Fruit fly (Drosophila melanogaster) whole organism, embryonic: ENCODE measurements around the gene Cyp310a1.

Source experiments
- Ada2b ChIP-seq: fragments of 200-800 bp; sonication (Bioruptor generic); IDR thresholded peaks from 2 replicates; pipeline ENCODE4 v1.3.6; 2022; ENCODE audit warnings: missing biosample characterization, missing genetic modification characterization
- Bgb ChIP-seq: fragments of 200-800 bp; sonication (Bioruptor generic); IDR thresholded peaks from 2 replicates; pipeline ENCODE4 v1.3.6; 2022; ENCODE audit warnings: missing biosample characterization, missing genetic modification characterization; ENCODE audit not compliant: partially characterized antibody
- Blimp-1 ChIP-seq: fragments of 200-800 bp; sonication (Bioruptor generic); optimal IDR thresholded peaks from 3 replicates; lab custom pipeline; 2018; ENCODE audit warnings: missing biosample characterization, missing genetic modification characterization, mild to moderate bottlenecking, moderate library complexity, missing genetic modification reagents
- CG10462 ChIP-seq: fragments of 200-800 bp; sonication (Bioruptor generic); optimal IDR thresholded peaks from 2 replicates; lab custom pipeline; 2016; ENCODE audit warnings: missing biosample characterization, missing genetic modification characterization
- CG12219 ChIP-seq: fragments of 200-800 bp; sonication (Bioruptor generic); optimal IDR thresholded peaks from 3 replicates; lab custom pipeline; 2018; ENCODE audit warnings: missing biosample characterization, mild to moderate bottlenecking, missing genetic modification characterization
- CG1233 ChIP-seq: fragments of 200-800 bp; sonication (Bioruptor generic); optimal IDR thresholded peaks from 4 replicates; lab custom pipeline; 2018; ENCODE audit warnings: missing biosample characterization, mild to moderate bottlenecking, missing genetic modification characterization
- CG13123 ChIP-seq: fragments of 200-800 bp; sonication (Bioruptor generic); optimal IDR thresholded peaks from 2 replicates; lab custom pipeline; 2016; ENCODE audit warnings: missing biosample characterization, missing genetic modification characterization
- CG13894 ChIP-seq: fragments of 200-800 bp; sonication (Bioruptor generic); optimal IDR thresholded peaks from 3 replicates; lab custom pipeline; 2018; ENCODE audit warnings: missing biosample characterization, mild to moderate bottlenecking, missing genetic modification characterization, moderate library complexity
- CG14441 ChIP-seq: fragments of 200-800 bp; sonication (Bioruptor generic); IDR thresholded peaks from 2 replicates; pipeline ENCODE4 v1.3.6; 2022; ENCODE audit warnings: missing biosample characterization, missing genetic modification characterization
- CG14667 ChIP-seq: fragments of 200-800 bp; sonication (Bioruptor generic); IDR thresholded peaks from 2 replicates; pipeline ENCODE4 v1.3.6; 2022; ENCODE audit warnings: missing biosample characterization, missing genetic modification characterization
- CG15696 ChIP-seq: fragments of 200-800 bp; sonication (Bioruptor generic); optimal IDR thresholded peaks from 2 replicates; lab custom pipeline; 2019; ENCODE audit warnings: missing biosample characterization, mild to moderate bottlenecking, missing genetic modification characterization, moderate library complexity
- CG32767 ChIP-seq: fragments of 200-800 bp; sonication (Bioruptor generic); IDR thresholded peaks from 2 replicates; pipeline ENCODE4 v1.3.6; 2022; ENCODE audit warnings: missing biosample characterization, missing genetic modification characterization
- CG4328 ChIP-seq: fragments of 200-800 bp; sonication (Bioruptor generic); optimal IDR thresholded peaks from 3 replicates; lab custom pipeline; 2017; ENCODE audit warnings: missing biosample characterization, missing genetic modification reagents, missing genetic modification characterization
- CG4854 ChIP-seq: fragments of 200-800 bp; sonication (Bioruptor generic); optimal IDR thresholded peaks from 2 replicates; lab custom pipeline; 2016; ENCODE audit warnings: missing biosample characterization, missing genetic modification characterization, inconsistent platforms
- CG6175 ChIP-seq: fragments of 200-800 bp; sonication (Bioruptor generic); IDR thresholded peaks from 3 replicates; pipeline ENCODE4 v1.3.6; 2022; ENCODE audit warnings: missing biosample characterization, missing genetic modification characterization
- CG6813 ChIP-seq: fragments of 200-800 bp; sonication (Bioruptor generic); optimal IDR thresholded peaks from 2 replicates; lab custom pipeline; 2017; ENCODE audit warnings: missing biosample characterization, missing genetic modification characterization, mild to moderate bottlenecking, moderate library complexity, missing genetic modification reagents
- CG8765 ChIP-seq: fragments of 200-800 bp; sonication (Bioruptor generic); IDR thresholded peaks from 2 replicates; pipeline ENCODE4 v1.3.6; 2022; ENCODE audit warnings: missing biosample characterization, missing genetic modification characterization
- CG9437 ChIP-seq: fragments of 200-800 bp; sonication (Bioruptor generic); optimal IDR thresholded peaks from 2 replicates; lab custom pipeline; 2018; ENCODE audit warnings: missing biosample characterization, mild to moderate bottlenecking, missing genetic modification characterization
- D19B ChIP-seq: fragments of 200-800 bp; sonication (Bioruptor generic); optimal IDR thresholded peaks from 2 replicates; lab custom pipeline; 2017; ENCODE audit warnings: missing biosample characterization, mild to moderate bottlenecking, missing genetic modification characterization
- Dad ChIP-seq: fragments of 200-800 bp; sonication (Bioruptor generic); optimal IDR thresholded peaks from 3 replicates; lab custom pipeline; 2016; ENCODE audit warnings: missing biosample characterization, missing genetic modification characterization
- Dref ChIP-seq: fragments of 200-800 bp; sonication (Bioruptor generic); IDR thresholded peaks from 2 replicates; pipeline ENCODE4 v1.3.6; 2022; ENCODE audit warnings: missing biosample characterization, missing genetic modification characterization
- Eip74EF ChIP-seq, 2 experiments: fragments of 200-800 bp in 1 of 2; fragments of >200 bp in 1 of 2; sonication (Bioruptor generic) in 1 of 2; optimal IDR thresholded peaks; 2 replicates each; lab custom pipeline; 2017 to 2019; ENCODE audit warnings: missing biosample characterization in 2 of 2, missing genetic modification characterization in 2 of 2, mild to moderate bottlenecking in 1 of 2, moderate library complexity in 1 of 2
- Elba2 ChIP-seq: fragments of 200-800 bp; sonication (Bioruptor generic); optimal IDR thresholded peaks from 3 replicates; lab custom pipeline; 2016; ENCODE audit warnings: missing biosample characterization, missing genetic modification characterization
- Ets65A ChIP-seq: fragments of 200-800 bp; sonication (Bioruptor generic); peaks from one replicate; lab custom pipeline; 2016; ENCODE audit warnings: missing biosample characterization, missing genetic modification characterization
- Ets97D ChIP-seq: fragments of 200-800 bp; sonication (Bioruptor generic); optimal IDR thresholded peaks from 3 replicates; lab custom pipeline; 2016; ENCODE audit warnings: missing biosample characterization, missing genetic modification characterization
- HmgZ ChIP-seq: fragments of 200-800 bp; sonication (Bioruptor generic); optimal IDR thresholded peaks from 2 replicates; lab custom pipeline; 2018; ENCODE audit warnings: missing biosample characterization, mild to moderate bottlenecking, missing genetic modification characterization
- Hr39 ChIP-seq: fragments of >200 bp; optimal IDR thresholded peaks from 2 replicates; lab custom pipeline; 2017
- Hr78 ChIP-seq, 2 experiments: fragments of 200-800 bp in 1 of 2; fragments of >200 bp in 1 of 2; sonication (Bioruptor generic) in 1 of 2; optimal IDR thresholded peaks; 2 replicates each; lab custom pipeline; 2017 to 2019; ENCODE audit warnings: missing biosample characterization in 2 of 2, missing genetic modification characterization in 2 of 2, mild to moderate bottlenecking in 1 of 2, moderate library complexity in 1 of 2
- MBD-R2 ChIP-seq: fragments of 200-800 bp; sonication (Bioruptor generic); IDR thresholded peaks from 2 replicates; pipeline ENCODE4 v1.3.6; 2022; ENCODE audit warnings: missing biosample characterization, missing genetic modification characterization
- NK7.1 ChIP-seq: fragments of 200-800 bp; sonication (Bioruptor generic); optimal IDR thresholded peaks from 3 replicates; lab custom pipeline; 2016; ENCODE audit warnings: missing biosample characterization, missing genetic modification characterization
- Oli ChIP-seq: fragments of 200-800 bp; sonication (Bioruptor generic); optimal IDR thresholded peaks from 2 replicates; lab custom pipeline; 2018; ENCODE audit warnings: missing biosample characterization, mild to moderate bottlenecking, missing genetic modification characterization, moderate library complexity
- Sox102F ChIP-seq: fragments of 200-800 bp; sonication (Bioruptor generic); optimal IDR thresholded peaks from 2 replicates; lab custom pipeline; 2018; ENCODE audit warnings: missing biosample characterization, mild to moderate bottlenecking, missing genetic modification characterization, moderate library complexity
- ac ChIP-seq: fragments of 200-800 bp; sonication (Bioruptor generic); optimal IDR thresholded peaks from 3 replicates; lab custom pipeline; 2017; ENCODE audit warnings: missing biosample characterization, mild to moderate bottlenecking, missing genetic modification characterization
- btn ChIP-seq: fragments of 200-800 bp; sonication (Bioruptor generic); optimal IDR thresholded peaks from 2 replicates; lab custom pipeline; 2016; ENCODE audit warnings: missing biosample characterization, missing genetic modification characterization
- cad ChIP-seq: fragments of >200 bp; optimal IDR thresholded peaks from 2 replicates; lab custom pipeline; 2017; ENCODE audit warnings: missing biosample characterization, missing genetic modification characterization
- corto ChIP-seq: fragments of 200-800 bp; sonication (Bioruptor generic); optimal IDR thresholded peaks from 2 replicates; lab custom pipeline; 2016; ENCODE audit warnings: missing biosample characterization, mild to moderate bottlenecking, missing genetic modification characterization, moderate library complexity
- dan ChIP-seq: fragments of 200-800 bp; sonication (Bioruptor generic); IDR thresholded peaks from 2 replicates; pipeline ENCODE4 v1.3.6; 2022; ENCODE audit warnings: missing biosample characterization, missing genetic modification characterization
- fu2 ChIP-seq: fragments of 200-800 bp; sonication (Bioruptor generic); optimal IDR thresholded peaks from 2 replicates; lab custom pipeline; 2016; ENCODE audit warnings: missing biosample characterization, missing genetic modification characterization
- jigr1 ChIP-seq: fragments of 200-800 bp; sonication (Bioruptor generic); IDR thresholded peaks from 3 replicates; pipeline ENCODE4 v1.3.6; 2022; ENCODE audit warnings: missing biosample characterization, missing genetic modification characterization
- jumu ChIP-seq: fragments of 200-800 bp; sonication (Bioruptor generic); optimal IDR thresholded peaks from 3 replicates; lab custom pipeline; 2016; ENCODE audit warnings: missing biosample characterization, missing genetic modification characterization
- klu ChIP-seq: fragments of 200-800 bp; sonication (Bioruptor generic); IDR thresholded peaks from 2 replicates; pipeline ENCODE4 v1.3.6; 2022; ENCODE audit warnings: missing biosample characterization, missing genetic modification characterization
- lab ChIP-seq: fragments of 200-800 bp; sonication (Bioruptor generic); optimal IDR thresholded peaks from 3 replicates; lab custom pipeline; 2017; ENCODE audit warnings: missing biosample characterization, missing genetic modification characterization, mild to moderate bottlenecking, moderate library complexity, missing genetic modification reagents
- oc ChIP-seq: fragments of 200-800 bp; sonication (Bioruptor generic); optimal IDR thresholded peaks from 2 replicates; lab custom pipeline; 2018; ENCODE audit warnings: missing biosample characterization, mild to moderate bottlenecking, missing genetic modification characterization, moderate library complexity
- onecut ChIP-seq: fragments of 200-800 bp; sonication (Bioruptor generic); IDR thresholded peaks from 2 replicates; pipeline ENCODE4 v1.3.6; 2022; ENCODE audit warnings: missing biosample characterization, missing genetic modification characterization
- p53 ChIP-seq: fragments of 200-800 bp; sonication (Bioruptor generic); optimal IDR thresholded peaks from 2 replicates; lab custom pipeline; 2016; ENCODE audit warnings: missing biosample characterization, missing genetic modification characterization
- pb ChIP-seq: fragments of 200-800 bp; sonication (Bioruptor generic); optimal IDR thresholded peaks from 3 replicates; lab custom pipeline; 2016; ENCODE audit warnings: missing biosample characterization, missing genetic modification characterization
- prd ChIP-seq, 3 experiments: fragments of >200 bp in 2 of 3; fragments of 200-800 bp in 1 of 3; sonication (Bioruptor generic) in 1 of 3; optimal IDR thresholded peaks in 2 of 3; IDR thresholded peaks in 1 of 3; 2 replicates in 2 of 3; 3 replicates in 1 of 3; pipeline versions ENCODE4 v1.3.6 to Lab custom; 2017 to 2022; ENCODE audit warnings: missing biosample characterization in 1 of 3, missing genetic modification characterization in 1 of 3
- pros ChIP-seq: fragments of 200-800 bp; sonication (Bioruptor generic); optimal IDR thresholded peaks from 3 replicates; lab custom pipeline; 2019; ENCODE audit warnings: missing biosample characterization, mild to moderate bottlenecking, missing genetic modification characterization, moderate library complexity
- ranshi ChIP-seq: fragments of 200-800 bp; sonication (Bioruptor generic); IDR thresholded peaks from 2 replicates; pipeline ENCODE4 v1.3.6; 2022; ENCODE audit warnings: missing biosample characterization, missing genetic modification characterization
- tx ChIP-seq: fragments of 200-800 bp; sonication (Bioruptor generic); optimal IDR thresholded peaks from 2 replicates; lab custom pipeline; 2016; ENCODE audit warnings: missing biosample characterization, missing genetic modification characterization
- zfh1 ChIP-seq: fragments of 200-800 bp; sonication (Bioruptor generic); IDR thresholded peaks from 3 replicates; pipeline ENCODE4 v1.3.6; 2022; ENCODE audit warnings: missing biosample characterization, missing genetic modification characterization

Gene Cyp310a1

DNA sequence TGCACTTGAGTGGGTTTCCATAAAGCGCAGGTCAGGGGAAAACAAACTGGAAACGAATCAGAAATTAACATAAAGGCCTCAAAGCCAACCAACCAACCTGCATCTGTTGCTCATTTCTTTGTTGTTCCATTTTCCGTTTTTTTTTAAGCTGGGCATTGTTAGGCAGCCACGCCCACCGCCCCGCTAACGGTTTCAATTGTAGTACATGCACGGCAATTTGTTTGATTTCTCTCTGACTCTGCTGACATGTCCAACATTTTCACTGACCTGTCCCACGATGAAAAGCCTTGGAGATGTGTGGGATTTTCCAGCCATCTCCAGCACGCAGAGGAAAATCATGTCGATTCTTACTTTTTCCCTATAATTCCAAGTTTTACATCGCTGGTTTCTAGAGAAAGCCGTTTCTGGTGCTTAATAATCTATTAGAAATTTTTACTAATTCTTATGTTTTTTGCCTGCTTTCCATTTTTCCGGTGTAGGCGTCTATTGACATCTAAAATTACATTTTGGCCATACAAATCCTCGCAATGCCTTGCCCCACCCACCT, 4.0 kb upstream of the Cyp310a1 start (continued):
- TF ChIP-seq prd (optimal IDR thresholded peaks at IDR 0.05; lab: Kevin White, UChicago) (no peak), prd (GFP tag; IDR thresholded peaks at IDR 0.05; lab: Robert Waterston, UW) (0 out of 3 replicates have a peak, but pooled peaks have one; percentile 9), Dad (GFP tag; lab: Kevin White, UChicago) (no peak), CG14441 (GFP tag; lab: Robert Waterston, UW) (0 out of 2 replicates have a peak, but pooled peaks have one; percentile 12), ranshi (GFP tag; lab: Robert Waterston, UW) (no peak), CG4328 (GFP tag; lab: Kevin White, UChicago) (no peak), CG8765 (GFP tag; lab: Robert Waterston, UW) (no peak), Ada2b (GFP tag; lab: Robert Waterston, UW) (no peak), D19B (GFP tag; lab: Kevin White, UChicago) (no peak), NK7.1 (GFP tag; lab: Kevin White, UChicago) (no peak), CG32767 (GFP tag; lab: Robert Waterston, UW) (no peak), jigr1 (GFP tag; lab: Robert Waterston, UW) (no peak), btn (GFP tag; lab: Kevin White, UChicago) (no peak), CG9437 (no peak), Bgb (no peak), CG1233 (GFP tag; lab: Kevin White, UChicago) (no peak), CG13894 (no peak), corto (GFP tag; lab: Kevin White, UChicago) (no peak), Hr39 (lab: Kevin White, UChicago) (no peak), Hr78 (GFP tag; optimal IDR thresholded peaks at IDR 0.05; lab: Kevin White, UChicago) (peak in 1 of 2 experiments; percentile 18), pb (no peak), Oli (tag; lab: Kevin White, UChicago) (no peak), tx (GFP tag; lab: Kevin White, UChicago) (no peak), pros (GFP tag; lab: Kevin White, UChicago) (no peak), MBD-R2 (GFP tag; lab: Robert Waterston, UW) (no peak), fu2 (GFP tag; lab: Kevin White, UChicago) (no peak), p53 (no peak), jumu (GFP tag; lab: Kevin White, UChicago) (no peak), CG4854 (GFP tag; lab: Kevin White, UChicago) (no peak), Sox102F (GFP tag; lab: Kevin White, UChicago) (no peak), klu (GFP tag; lab: Robert Waterston, UW) (no peak), CG15696 (no peak), dan (GFP tag; lab: Robert Waterston, UW) (no peak), CG6813 (GFP tag; lab: Kevin White, UChicago) (no peak), CG10462 (GFP tag; lab: Kevin White, UChicago) (no peak), Ets97D (GFP tag; lab: Kevin White, UChicago) (no peak), Elba2 (GFP tag; lab: Kevin White, UChicago) (no peak), CG13123 (GFP tag; lab: Kevin White, UChicago) (no peak), zfh1 (GFP tag; lab: Robert Waterston, UW) (no peak), ac (GFP tag; lab: Kevin White, UChicago) (no peak), cad (GFP tag; lab: Kevin White, UChicago) (no peak), Eip74EF (GFP tag; optimal IDR thresholded peaks at IDR 0.05; lab: Kevin White, UChicago) (no peak), oc (tag; lab: Kevin White, UChicago) (peak; percentile 58), lab (GFP tag; lab: Kevin White, UChicago) (peak; percentile 10), Blimp-1 (GFP tag; lab: Kevin White, UChicago) (peak; percentile 28), Ets65A (GFP tag; lab: Kevin White, UChicago) (peak; percentile 51), CG12219 (no peak), CG6175 (GFP tag; lab: Robert Waterston, UW) (no peak), HmgZ (tag; lab: Kevin White, UChicago) (no peak), CG14667 (GFP tag; lab: Robert Waterston, UW) (no peak), Dref (GFP tag; lab: Robert Waterston, UW) (no peak), onecut (GFP tag; lab: Robert Waterston, UW) (no peak)
